Worm (Caenorhabditis elegans) whole organism, L3 larva: ENCODE data around the gene srr-9.

Experiments
- R02D3.7 ChIP-seq: fragments of 150-350 bp; optimal IDR thresholded peaks from 2 replicates; lab custom pipeline; 2014; ENCODE audit warnings: missing biosample characterization, missing genetic modification characterization
- ZK546.5 ChIP-seq: sonication (generic microtip); optimal IDR thresholded peaks from 2 replicates; lab custom pipeline; 2017; ENCODE audit warnings: missing biosample characterization, missing genetic modification characterization
- aly-2 ChIP-seq: fragments of 150-350 bp; optimal IDR thresholded peaks from 2 replicates; lab custom pipeline; 2014; ENCODE audit warnings: missing biosample characterization, missing genetic modification characterization
- ama-1 ChIP-seq: fragments of 150-350 bp; optimal IDR thresholded peaks from 2 replicates; lab custom pipeline; 2018
- ceh-16 ChIP-seq: sonication (generic microtip); optimal IDR thresholded peaks from 2 replicates; lab custom pipeline; 2017; ENCODE audit warnings: missing biosample characterization, missing genetic modification characterization
- ceh-28 ChIP-seq: fragments of 150-350 bp; optimal IDR thresholded peaks from 2 replicates; lab custom pipeline; 2014; ENCODE audit warnings: missing biosample characterization, missing genetic modification reagents, missing genetic modification characterization
- ceh-82 ChIP-seq: fragments of 150-350 bp; optimal IDR thresholded peaks from 2 replicates; lab custom pipeline; 2014; ENCODE audit warnings: missing biosample characterization, missing genetic modification characterization
- ceh-9 ChIP-seq: sonication (generic microtip); optimal IDR thresholded peaks from 2 replicates; lab custom pipeline; 2018; ENCODE audit warnings: missing biosample characterization, missing genetic modification characterization
- daf-12 ChIP-seq: fragments of 150-350 bp; optimal IDR thresholded peaks from 2 replicates; lab custom pipeline; 2014; ENCODE audit warnings: missing biosample characterization, missing genetic modification reagents, missing genetic modification characterization
- egl-27 ChIP-seq: sonication (generic microtip); optimal IDR thresholded peaks from 4 replicates; lab custom pipeline; 2017; ENCODE audit warnings: missing biosample characterization, missing genetic modification reagents, missing genetic modification characterization
- egl-5 ChIP-seq: fragments of 150-350 bp; optimal IDR thresholded peaks from 2 replicates; lab custom pipeline; 2017; ENCODE audit warnings: missing biosample characterization, missing genetic modification reagents, missing genetic modification characterization, inconsistent platforms
- elt-1 ChIP-seq: fragments of 150-350 bp; optimal IDR thresholded peaks from 2 replicates; lab custom pipeline; 2014; ENCODE audit warnings: missing biosample characterization, missing genetic modification characterization
- elt-2 ChIP-seq: sonication (generic microtip); optimal IDR thresholded peaks from 2 replicates; lab custom pipeline; 2016; ENCODE audit warnings: missing genetic modification reagents, mild to moderate bottlenecking, missing genetic modification characterization, missing compliant biosample characterization
- elt-3 ChIP-seq, 3 experiments: fragments of 150-350 bp in 1 of 3; sonication (generic microtip) in 2 of 3; optimal IDR thresholded peaks; 2 replicates in 2 of 3; 4 replicates in 1 of 3; lab custom pipeline; 2014 to 2017; ENCODE audit warnings: missing biosample characterization in 3 of 3, missing genetic modification characterization in 3 of 3
- eor-1 ChIP-seq, 2 experiments: fragments of 150-350 bp; optimal IDR thresholded peaks; 2 replicates each; lab custom pipeline; 2014 to 2018; ENCODE audit warnings: missing biosample characterization in 2 of 2, missing genetic modification characterization in 2 of 2
- fkh-10 ChIP-seq: sonication (generic microtip); optimal IDR thresholded peaks from 2 replicates; lab custom pipeline; 2017; ENCODE audit warnings: missing biosample characterization, missing genetic modification reagents, missing genetic modification characterization
- fkh-2 ChIP-seq: fragments of 150-350 bp; optimal IDR thresholded peaks from 2 replicates; lab custom pipeline; 2014; ENCODE audit warnings: missing biosample characterization, missing genetic modification reagents, missing genetic modification characterization
- fos-1 ChIP-seq: fragments of 150-350 bp; optimal IDR thresholded peaks from 2 replicates; lab custom pipeline; 2014; ENCODE audit warnings: missing biosample characterization, missing genetic modification characterization
- hmg-11 ChIP-seq: sonication (generic microtip); optimal IDR thresholded peaks from 2 replicates; lab custom pipeline; 2016; ENCODE audit warnings: missing genetic modification characterization, missing compliant biosample characterization
- jun-1 ChIP-seq: fragments of 150-350 bp; optimal IDR thresholded peaks from 2 replicates; lab custom pipeline; 2014; ENCODE audit warnings: missing biosample characterization, missing genetic modification reagents, missing genetic modification characterization
- lin-15B ChIP-seq: fragments of 150-350 bp; optimal IDR thresholded peaks from 2 replicates; lab custom pipeline; 2014; ENCODE audit warnings: missing biosample characterization, missing genetic modification characterization
- lin-39 ChIP-seq: fragments of 150-350 bp; optimal IDR thresholded peaks from 2 replicates; lab custom pipeline; 2018; ENCODE audit warnings: missing biosample characterization, missing genetic modification reagents, missing genetic modification characterization
- lsy-12 ChIP-seq: sonication (generic microtip); optimal IDR thresholded peaks from 2 replicates; lab custom pipeline; 2016; ENCODE audit warnings: mild to moderate bottlenecking, missing genetic modification characterization, missing compliant biosample characterization
- mdl-1 ChIP-seq: fragments of 150-350 bp; optimal IDR thresholded peaks from 2 replicates; lab custom pipeline; 2014; ENCODE audit warnings: missing biosample characterization, missing genetic modification characterization
- mml-1 ChIP-seq: fragments of 150-350 bp; sonication (generic microtip); optimal IDR thresholded peaks from 3 replicates; lab custom pipeline; 2014; ENCODE audit warnings: missing biosample characterization, missing genetic modification characterization
- nfya-1 ChIP-seq: sonication (generic microtip); optimal IDR thresholded peaks from 2 replicates; lab custom pipeline; 2017; ENCODE audit warnings: missing genetic modification characterization, mild to moderate bottlenecking, missing compliant biosample characterization, antibody characterized with exemption, moderate library complexity; ENCODE audit not compliant: insufficient read depth
- nhr-11 ChIP-seq: fragments of 150-350 bp; optimal IDR thresholded peaks from 2 replicates; lab custom pipeline; 2014; ENCODE audit warnings: missing biosample characterization, missing genetic modification characterization
- nhr-12 ChIP-seq: fragments of 150-350 bp; optimal IDR thresholded peaks from 2 replicates; lab custom pipeline; 2014; ENCODE audit warnings: missing biosample characterization, missing genetic modification characterization
- nhr-23 ChIP-seq: fragments of 150-350 bp; optimal IDR thresholded peaks from 2 replicates; lab custom pipeline; 2014; ENCODE audit warnings: missing biosample characterization, missing genetic modification reagents, missing genetic modification characterization
- nhr-237 ChIP-seq: fragments of 150-350 bp; optimal IDR thresholded peaks from 2 replicates; lab custom pipeline; 2014; ENCODE audit warnings: missing biosample characterization, missing genetic modification characterization
- nhr-25 ChIP-seq: sonication (generic microtip); optimal IDR thresholded peaks from 2 replicates; lab custom pipeline; 2017; ENCODE audit warnings: missing biosample characterization, missing genetic modification characterization
- nhr-28 ChIP-seq: fragments of 150-350 bp; optimal IDR thresholded peaks from 2 replicates; lab custom pipeline; 2014; ENCODE audit warnings: missing biosample characterization, missing genetic modification characterization
- nhr-43 ChIP-seq: sonication (generic microtip); optimal IDR thresholded peaks from 2 replicates; lab custom pipeline; 2016; ENCODE audit warnings: mild to moderate bottlenecking, missing genetic modification characterization, missing compliant biosample characterization; ENCODE audit not compliant: poor library complexity, severe bottlenecking
- nhr-67 ChIP-seq: fragments of 150-350 bp; optimal IDR thresholded peaks from 2 replicates; lab custom pipeline; 2014; ENCODE audit warnings: missing biosample characterization, missing genetic modification characterization
- nhr-76 ChIP-seq: fragments of 150-350 bp; sonication (generic microtip); optimal IDR thresholded peaks from 5 replicates; lab custom pipeline; 2014; ENCODE audit warnings: missing biosample characterization, missing genetic modification characterization
- nhr-77 ChIP-seq: fragments of 150-350 bp; optimal IDR thresholded peaks from 2 replicates; lab custom pipeline; 2014; ENCODE audit warnings: missing biosample characterization, missing genetic modification characterization
- pha-4 ChIP-seq: fragments of 150-350 bp; optimal IDR thresholded peaks from 2 replicates; lab custom pipeline; 2014; ENCODE audit warnings: missing biosample characterization, missing genetic modification reagents, missing genetic modification characterization
- pqm-1 ChIP-seq: fragments of 150-350 bp; optimal IDR thresholded peaks from 2 replicates; lab custom pipeline; 2017; ENCODE audit warnings: missing biosample characterization, missing genetic modification characterization, inconsistent platforms
- sea-2 ChIP-seq: fragments of 150-350 bp; sonication (generic microtip); optimal IDR thresholded peaks from 4 replicates; lab custom pipeline; 2014; ENCODE audit warnings: missing biosample characterization, missing genetic modification reagents, missing genetic modification characterization
- skn-1 ChIP-seq: fragments of 150-350 bp; optimal IDR thresholded peaks from 2 replicates; lab custom pipeline; 2014; ENCODE audit warnings: missing biosample characterization, missing genetic modification characterization
- snpc-4 ChIP-seq: fragments of 150-350 bp; optimal IDR thresholded peaks from 2 replicates; lab custom pipeline; 2014; ENCODE audit warnings: missing biosample characterization, missing genetic modification characterization
- tbx-2 ChIP-seq: sonication (generic microtip); optimal IDR thresholded peaks from 2 replicates; lab custom pipeline; 2016; ENCODE audit warnings: mild to moderate bottlenecking, missing genetic modification characterization, missing compliant biosample characterization
- unc-39 ChIP-seq: sonication (generic microtip); optimal IDR thresholded peaks from 4 replicates; lab custom pipeline; 2017; ENCODE audit warnings: missing biosample characterization, missing genetic modification characterization
- unc-62 ChIP-seq: fragments of 150-350 bp; sonication (generic microtip); optimal IDR thresholded peaks from 4 replicates; lab custom pipeline; 2014; ENCODE audit warnings: missing biosample characterization, missing genetic modification reagents, missing genetic modification characterization
- zag-1 ChIP-seq: fragments of 150-350 bp; optimal IDR thresholded peaks from 2 replicates; lab custom pipeline; 2014; ENCODE audit warnings: missing biosample characterization, missing genetic modification characterization
- ztf-11 ChIP-seq: fragments of 150-350 bp; optimal IDR thresholded peaks from 2 replicates; lab custom pipeline; 2014; ENCODE audit warnings: missing biosample characterization, missing genetic modification characterization
- ztf-4 ChIP-seq: fragments of 150-350 bp; optimal IDR thresholded peaks from 2 replicates; lab custom pipeline; 2014; ENCODE audit warnings: missing biosample characterization, missing genetic modification characterization

srr-9 gene

ce11 chrV:7733240-7733765, 4.5 kb upstream of the srr-9 start:
- TF ChIP-seq ceh-16 (no peak), mdl-1 (no peak), fos-1 (tag; lab: Kevin White, UChicago) (no peak), daf-12 (tag; lab: Kevin White, UChicago) (no peak), sea-2 (no peak), hmg-11 (no peak), pqm-1 (tag; lab: Kevin White, UChicago) (no peak)

DNA sequence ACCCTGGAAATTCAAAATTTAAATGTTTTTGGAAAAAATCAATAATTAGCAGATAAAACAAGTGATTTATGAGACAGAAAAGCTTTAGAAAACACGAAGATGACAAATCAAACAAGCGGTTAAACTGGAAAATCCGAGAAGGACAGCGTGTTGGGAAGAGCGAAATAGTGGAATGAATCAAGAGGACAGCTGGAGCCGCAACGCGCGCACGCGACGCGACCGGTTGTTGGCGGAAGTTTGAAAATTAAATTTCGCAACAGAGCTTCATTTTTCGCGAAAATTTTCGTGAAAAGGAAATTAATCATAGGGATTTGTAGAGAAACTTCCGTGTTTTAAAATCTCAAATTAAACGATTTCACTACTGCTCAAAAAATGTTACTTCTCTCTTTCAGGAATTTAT, 2.9 kb upstream of the srr-9 start, which contains the start of gene clic-1:
clic-1 (minus strand) TSS at position 3 of the 400 bp plus-strand sequence.
- no peak for TF ChIP-seq ceh-9
- TF ChIP-seq nhr-77, result no peak
- TF ChIP-seq ZK546.5 (tag; lab: Kevin White, UChicago), result no peak
- peak; percentile 4 for TF ChIP-seq elt-2 (tag; lab: Kevin White, UChicago)
- TF ChIP-seq ztf-11 (tag; lab: Kevin White, UChicago), result no peak
- TF ChIP-seq jun-1, result no peak
- TF ChIP-seq nfya-1, result peak; percentile 76
- TF ChIP-seq R02D3.7 (tag; lab: Kevin White, UChicago), result no peak
- TF ChIP-seq pha-4 (tag; lab: Kevin White, UChicago), result peak; percentile 77
- TF ChIP-seq ceh-82 (tag; lab: Kevin White, UChicago), result no peak
- no peak for TF ChIP-seq unc-39 (tag; lab: Kevin White, UChicago)
- peak; percentile 66 for TF ChIP-seq nhr-23 (tag; lab: Kevin White, UChicago)
- TF ChIP-seq skn-1 (tag; lab: Kevin White, UChicago), result peak; percentile 83
- TF ChIP-seq ztf-4 (tag; lab: Kevin White, UChicago), result no peak
- TF ChIP-seq nhr-12 (tag; lab: Kevin White, UChicago), result no peak
- peak; percentile 57 for TF ChIP-seq hmg-11
- peak; percentile 31 for TF ChIP-seq fkh-10 (GFP tag; lab: Kevin White, UChicago)
- TF ChIP-seq nhr-25 (tag; lab: Kevin White, UChicago), result peak; percentile 65
- no peak for TF ChIP-seq nhr-43 (tag; lab: Kevin White, UChicago)
- TF ChIP-seq eor-1 (tag; optimal IDR thresholded peaks at IDR 0.05; lab: Kevin White, UChicago), result no peak
- TF ChIP-seq tbx-2, result no peak
- no peak for TF ChIP-seq pqm-1 (tag; lab: Kevin White, UChicago)
- TF ChIP-seq nhr-11 (tag; lab: Kevin White, UChicago), result no peak
- TF ChIP-seq daf-12 (tag; lab: Kevin White, UChicago), result no peak
- TF ChIP-seq nhr-28 (tag; lab: Kevin White, UChicago), result no peak
- TF ChIP-seq aly-2 (tag; lab: Kevin White, UChicago), result no peak
- TF ChIP-seq nhr-76, result no peak
- TF ChIP-seq ama-1 (lab: Kevin White, UChicago), result peak; percentile 28
- TF ChIP-seq elt-3 (tag; optimal IDR thresholded peaks at IDR 0.05; lab: Kevin White, UChicago), result no peak
- TF ChIP-seq unc-62, result no peak
- TF ChIP-seq fkh-2, result no peak
- TF ChIP-seq fos-1 (tag; lab: Kevin White, UChicago), result no peak
- TF ChIP-seq ceh-16, result no peak
- TF ChIP-seq egl-27, result no peak
- TF ChIP-seq snpc-4 (tag; lab: Kevin White, UChicago), result peak; percentile 7
- no peak for TF ChIP-seq mdl-1
- TF ChIP-seq sea-2, result no peak
- peak; percentile 82 for TF ChIP-seq lin-39 (tag; lab: Kevin White, UChicago)
- no peak for TF ChIP-seq elt-1 (tag; lab: Kevin White, UChicago)
- TF ChIP-seq lsy-12, result no peak
- TF ChIP-seq mml-1, result no peak
- TF ChIP-seq nhr-67 (tag; lab: Kevin White, UChicago), result no peak
- peak; percentile 5 for TF ChIP-seq ceh-28
- TF ChIP-seq nhr-237, result no peak
- no peak for TF ChIP-seq zag-1 (tag; lab: Kevin White, UChicago)
- peak; percentile 64 for TF ChIP-seq lin-15B (tag; lab: Kevin White, UChicago)
- peak; percentile 23 for TF ChIP-seq egl-5 (tag; lab: Kevin White, UChicago)
